Worm (Caenorhabditis elegans) whole organism, L4 larva: ENCODE data around the gene rhi-1.
A peak's percentile ranks its signal among the peaks of the same experiment; 100 is the strongest.

Experiments
- ZK546.5 ChIP-seq, 2 experiments: sonication (generic microtip); optimal IDR thresholded peaks; 2 replicates each; lab custom pipeline; 2017; ENCODE audit warnings: missing biosample characterization in 2 of 2, missing genetic modification characterization in 2 of 2
- ama-1 ChIP-seq: fragments of 150-350 bp; optimal IDR thresholded peaks from 2 replicates; lab custom pipeline; 2014; ENCODE audit warnings: inconsistent platforms, mixed read lengths
- ceh-82 ChIP-seq: sonication (generic microtip); optimal IDR thresholded peaks from 2 replicates; lab custom pipeline; 2017; ENCODE audit warnings: missing biosample characterization, missing genetic modification characterization
- mes-2 ChIP-seq: sonication (generic microtip); optimal IDR thresholded peaks from 2 replicates; lab custom pipeline; 2016; ENCODE audit warnings: missing genotype, mild to moderate bottlenecking, missing genetic modification characterization, missing compliant biosample characterization; ENCODE audit not compliant: poor library complexity, severe bottlenecking
- nhr-41 ChIP-seq: fragments of 200-800 bp; sonication (Bioruptor generic); IDR thresholded peaks from 2 replicates; pipeline ENCODE4 v1.3.6; 2022; ENCODE audit warnings: missing genetic modification reagents, missing genetic modification characterization, missing compliant biosample characterization
- nhr-48 ChIP-seq: sonication (generic microtip); optimal IDR thresholded peaks from 2 replicates; lab custom pipeline; 2016; ENCODE audit warnings: mild to moderate bottlenecking, missing genetic modification characterization, missing compliant biosample characterization

DNA sequence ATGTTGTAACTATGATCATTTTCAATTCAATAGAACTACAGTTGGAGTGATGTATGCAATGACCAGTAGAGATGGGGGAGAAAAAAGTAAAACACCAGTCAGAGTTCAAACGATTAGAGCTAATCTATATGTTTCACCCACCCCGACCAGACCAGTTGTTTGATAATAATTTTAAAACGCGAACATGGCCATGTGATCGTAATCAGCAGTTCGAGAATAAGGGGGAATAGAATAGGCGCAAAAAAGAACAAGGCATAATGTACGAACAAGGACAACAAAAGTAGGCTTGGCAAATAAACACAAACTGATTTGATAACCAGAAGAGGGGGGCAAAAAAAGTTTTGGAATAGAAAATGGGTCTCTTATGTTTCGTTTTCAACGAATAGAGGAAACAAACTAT is 10.2 kb upstream of the rhi-1 start:
- TF ChIP-seq ama-1 (lab: Kevin White, UChicago) (no peak), ZK546.5 (tag; optimal IDR thresholded peaks at IDR 0.05; lab: Kevin White, UChicago) (no peak), ceh-82 (tag; lab: Kevin White, UChicago) (no peak), nhr-48 (tag; lab: Kevin White, UChicago) (no peak), mes-2 (peak; percentile 23), nhr-41 (GFP tag; lab: Robert Waterston, UW) (no peak)
